Worm (Caenorhabditis elegans): Measurements from ENCODE around the gene dlc-1.

The dlc-1 gene

ce11 chrIII:6453665-6454064, 9.9 kb downstream of the dlc-1 start (continued):
- no peak for TF ChIP-seq eor-1 (tag; optimal IDR thresholded peaks at IDR 0.05)
- TF ChIP-seq mml-1 (tag; optimal IDR thresholded peaks at IDR 0.05): no peak
- peak; percentile 27 for TF ChIP-seq ceh-28 (tag; optimal IDR thresholded peaks at IDR 0.05)
- TF ChIP-seq ceh-82 (tag; optimal IDR thresholded peaks at IDR 0.05): peak; percentile 0
- TF ChIP-seq ceh-9 (tag; optimal IDR thresholded peaks at IDR 0.05): no peak
- TF ChIP-seq nhr-23 (tag; optimal IDR thresholded peaks at IDR 0.05): peak; percentile 90
- peak; percentile 81 for TF ChIP-seq nfya-1 (tag; optimal IDR thresholded peaks at IDR 0.05; ENCODE audit: insufficient read depth)
- peak; percentile 88 for TF ChIP-seq snpc-4 (tag; optimal IDR thresholded peaks at IDR 0.05)
- no peak for TF ChIP-seq unc-62 (GFP tag; optimal IDR thresholded peaks at IDR 0.05)
- no peak for TF ChIP-seq nhr-67 (tag; optimal IDR thresholded peaks at IDR 0.05)
- TF ChIP-seq elt-3 (tag; optimal IDR thresholded peaks at IDR 0.05): no peak
- peak; percentile 84 for TF ChIP-seq lin-15B (tag; optimal IDR thresholded peaks at IDR 0.05)
- no peak for TF ChIP-seq sea-2 (GFP tag; optimal IDR thresholded peaks at IDR 0.05)
- peak; percentile 0 for TF ChIP-seq mdl-1 (tag; optimal IDR thresholded peaks at IDR 0.05)
- no peak for TF ChIP-seq daf-12 (tag; optimal IDR thresholded peaks at IDR 0.05)
- TF ChIP-seq ama-1 (optimal IDR thresholded peaks at IDR 0.05): peak; percentile 32
- peak; percentile 73 for TF ChIP-seq nhr-43 (tag; optimal IDR thresholded peaks at IDR 0.05; ENCODE audit: poor library complexity, severe bottlenecking)

DNA sequence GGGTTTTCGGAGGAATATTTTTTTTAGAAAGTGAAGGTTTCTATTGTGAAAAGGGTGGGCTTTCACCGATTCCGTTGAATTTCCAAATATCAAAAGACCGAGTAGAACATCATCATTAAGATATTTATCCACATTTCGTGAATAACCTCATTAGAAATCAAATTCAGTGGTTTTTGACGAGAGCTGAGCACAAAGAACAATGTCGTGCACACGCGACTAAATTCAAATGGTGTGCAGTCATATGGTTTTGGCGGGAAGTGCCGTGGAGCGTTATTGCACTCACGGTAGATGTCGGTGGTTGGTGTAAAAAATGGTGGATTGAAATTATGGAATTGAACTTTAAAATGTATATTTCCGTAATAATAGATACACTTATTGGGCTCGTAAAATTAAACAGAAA, 10.9 kb downstream of the dlc-1 start:
- no peak for TF ChIP-seq snpc-4 (tag; optimal IDR thresholded peaks at IDR 0.05)
- no peak for TF ChIP-seq nhr-76 (tag; optimal IDR thresholded peaks at IDR 0.05)
- TF ChIP-seq nhr-67 (tag; optimal IDR thresholded peaks at IDR 0.05): no peak
- no peak for TF ChIP-seq nhr-77 (tag; optimal IDR thresholded peaks at IDR 0.05)
- TF ChIP-seq lin-15B (tag; optimal IDR thresholded peaks at IDR 0.05): no peak
- no peak for TF ChIP-seq sea-2 (GFP tag; optimal IDR thresholded peaks at IDR 0.05)
- peak; percentile 39 for TF ChIP-seq nfya-1 (tag; optimal IDR thresholded peaks at IDR 0.05; ENCODE audit: insufficient read depth)
- peak; percentile 8 for TF ChIP-seq ama-1 (optimal IDR thresholded peaks at IDR 0.05)
- TF ChIP-seq lin-39 (tag; optimal IDR thresholded peaks at IDR 0.05): no peak
- TF ChIP-seq tbx-2 (tag; optimal IDR thresholded peaks at IDR 0.05): no peak
- no peak for TF ChIP-seq nhr-23 (tag; optimal IDR thresholded peaks at IDR 0.05)
- no peak for TF ChIP-seq fos-1 (tag; optimal IDR thresholded peaks at IDR 0.05)
- no peak for TF ChIP-seq ceh-82 (tag; optimal IDR thresholded peaks at IDR 0.05)
- TF ChIP-seq egl-5 (tag; optimal IDR thresholded peaks at IDR 0.05): no peak
- no peak for TF ChIP-seq unc-39 (tag; optimal IDR thresholded peaks at IDR 0.05)
- TF ChIP-seq ztf-4 (tag; optimal IDR thresholded peaks at IDR 0.05): no peak
- no peak for TF ChIP-seq hmg-11 (tag; optimal IDR thresholded peaks at IDR 0.05)
- TF ChIP-seq ceh-28 (tag; optimal IDR thresholded peaks at IDR 0.05): no peak
- TF ChIP-seq nhr-25 (tag; optimal IDR thresholded peaks at IDR 0.05): no peak
- TF ChIP-seq pha-4 (tag; optimal IDR thresholded peaks at IDR 0.05): peak; percentile 37

- no peak for TF ChIP-seq sea-2 (GFP tag; optimal IDR thresholded peaks at IDR 0.05)
- TF ChIP-seq ceh-82 (tag; optimal IDR thresholded peaks at IDR 0.05): no peak
- TF ChIP-seq lin-15B (tag; optimal IDR thresholded peaks at IDR 0.05): no peak
- no peak for TF ChIP-seq ceh-16 (tag; optimal IDR thresholded peaks at IDR 0.05)
These were observed 11.3 kb downstream of the dlc-1 start, which contains the start of gene set-1 for ce11 chrIII:6452278-6452677. set-1 (minus strand) TSS chrIII:6452378.

DNA sequence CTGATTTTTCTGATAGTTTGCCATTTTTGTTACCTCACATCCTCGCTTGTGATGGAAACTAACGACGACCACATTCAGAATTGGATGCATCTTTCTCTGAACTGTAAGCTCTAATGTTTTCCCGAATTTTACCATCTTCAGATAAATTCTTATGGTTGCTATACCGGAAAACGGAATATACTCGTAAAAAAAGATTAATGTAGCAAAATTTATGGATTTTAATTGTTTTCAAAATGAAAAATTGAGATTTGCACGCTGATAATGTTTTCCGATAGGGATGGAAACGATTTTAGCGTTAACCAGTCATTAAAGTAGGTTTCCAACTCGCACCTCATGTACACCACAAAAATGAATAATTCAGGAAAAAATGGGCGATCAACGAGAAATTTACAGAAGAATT, 13.0 kb downstream of the dlc-1 start, which contains the start of gene T26A5.6:
Gene T26A5.6 (minus strand): TSS at position 101 of the 400 bp plus-strand sequence.
- TF ChIP-seq nhr-25 (tag; optimal IDR thresholded peaks at IDR 0.05): no peak

DNA sequence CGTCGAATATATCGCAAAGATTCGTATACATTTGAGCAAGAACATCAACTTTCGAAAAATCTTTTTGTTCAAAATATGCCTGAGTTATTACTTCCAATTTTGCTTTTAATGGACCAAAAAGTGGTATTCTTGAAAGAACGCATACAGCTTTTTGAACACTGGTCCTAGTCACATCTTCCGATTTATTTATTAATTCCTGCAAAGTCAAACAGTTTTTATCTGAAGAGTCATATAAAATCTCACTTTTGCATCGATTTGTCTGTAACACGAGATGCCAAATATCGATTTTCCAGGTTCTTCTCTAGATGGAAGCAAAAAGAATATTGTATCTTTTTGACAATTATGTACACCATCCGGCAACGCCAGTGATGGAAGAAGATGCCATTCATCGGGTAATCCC, 13.7 kb downstream of the dlc-1 start:
- TF ChIP-seq fkh-2 (tag; optimal IDR thresholded peaks at IDR 0.05) (no peak), jun-1 (tag; optimal IDR thresholded peaks at IDR 0.05) (no peak), nhr-25 (tag; optimal IDR thresholded peaks at IDR 0.05) (no peak), nhr-77 (tag; optimal IDR thresholded peaks at IDR 0.05) (no peak), snpc-4 (tag; optimal IDR thresholded peaks at IDR 0.05) (no peak), mml-1 (tag; optimal IDR thresholded peaks at IDR 0.05) (no peak), unc-39 (tag; optimal IDR thresholded peaks at IDR 0.05) (no peak), nhr-67 (tag; optimal IDR thresholded peaks at IDR 0.05) (no peak), nhr-43 (tag; optimal IDR thresholded peaks at IDR 0.05; ENCODE audit: poor library complexity, severe bottlenecking) (no peak), pha-4 (tag; optimal IDR thresholded peaks at IDR 0.05) (no peak), ceh-82 (tag; optimal IDR thresholded peaks at IDR 0.05) (no peak), nfya-1 (tag; optimal IDR thresholded peaks at IDR 0.05; ENCODE audit: insufficient read depth) (no peak)

DNA sequence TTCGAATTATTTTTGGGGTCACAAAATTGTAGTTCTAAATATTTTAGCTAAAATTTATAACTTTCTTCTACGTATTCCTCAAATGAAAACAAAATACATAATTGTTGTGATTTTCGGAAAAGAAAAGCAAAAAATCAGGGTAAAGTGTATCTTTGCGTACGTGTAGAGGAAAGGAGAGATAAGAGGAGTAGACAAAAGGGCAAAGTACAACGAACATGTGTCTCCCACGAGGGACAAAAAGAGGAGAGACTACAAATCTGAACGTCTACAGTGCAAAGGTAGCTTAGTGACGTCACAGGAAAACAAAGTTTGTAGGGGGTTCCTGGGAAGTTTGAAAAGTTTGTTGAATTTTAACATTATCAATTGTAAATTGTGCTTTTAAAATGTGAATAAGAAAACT, 16.1 kb downstream of the dlc-1 start:
- peak; percentile 53 for TF ChIP-seq mdl-1 (tag; optimal IDR thresholded peaks at IDR 0.05)
- peak; percentile 80 for TF ChIP-seq elt-2 (tag; optimal IDR thresholded peaks at IDR 0.05)
- TF ChIP-seq fkh-10 (GFP tag; optimal IDR thresholded peaks at IDR 0.05): no peak
- TF ChIP-seq aly-2 (tag; optimal IDR thresholded peaks at IDR 0.05): no peak
- TF ChIP-seq unc-62 (GFP tag; optimal IDR thresholded peaks at IDR 0.05): no peak
- no peak for TF ChIP-seq skn-1 (tag; optimal IDR thresholded peaks at IDR 0.05)
- TF ChIP-seq nfya-1 (tag; optimal IDR thresholded peaks at IDR 0.05; ENCODE audit: insufficient read depth): peak; percentile 58
- no peak for TF ChIP-seq lin-15B (tag; optimal IDR thresholded peaks at IDR 0.05)
- no peak for TF ChIP-seq ztf-11 (tag; optimal IDR thresholded peaks at IDR 0.05)
- no peak for TF ChIP-seq ceh-9 (tag; optimal IDR thresholded peaks at IDR 0.05)
- TF ChIP-seq sea-2 (GFP tag; optimal IDR thresholded peaks at IDR 0.05): no peak
- TF ChIP-seq nhr-76 (tag; optimal IDR thresholded peaks at IDR 0.05): no peak
- TF ChIP-seq ceh-82 (tag; optimal IDR thresholded peaks at IDR 0.05): no peak
- no peak for TF ChIP-seq ZK546.5 (tag; optimal IDR thresholded peaks at IDR 0.05)
- no peak for TF ChIP-seq daf-12 (tag; optimal IDR thresholded peaks at IDR 0.05)
- TF ChIP-seq nhr-25 (tag; optimal IDR thresholded peaks at IDR 0.05): peak; percentile 58
- no peak for TF ChIP-seq elt-1 (tag; optimal IDR thresholded peaks at IDR 0.05)
- no peak for TF ChIP-seq egl-5 (tag; optimal IDR thresholded peaks at IDR 0.05)
- no peak for TF ChIP-seq mml-1 (tag; optimal IDR thresholded peaks at IDR 0.05)
- TF ChIP-seq egl-27 (tag; optimal IDR thresholded peaks at IDR 0.05): no peak
- peak; percentile 32 for TF ChIP-seq snpc-4 (tag; optimal IDR thresholded peaks at IDR 0.05)
- TF ChIP-seq eor-1 (tag; optimal IDR thresholded peaks at IDR 0.05): no peak
- TF ChIP-seq unc-39 (tag; optimal IDR thresholded peaks at IDR 0.05): no peak

Measured in whole organism, L3 larva.